Fruit fly (Drosophila melanogaster): ENCODE results near the gene Uros1.
A peak's percentile ranks its signal among the peaks of the same experiment; 100 is the strongest.

Uros1 gene

DNA sequence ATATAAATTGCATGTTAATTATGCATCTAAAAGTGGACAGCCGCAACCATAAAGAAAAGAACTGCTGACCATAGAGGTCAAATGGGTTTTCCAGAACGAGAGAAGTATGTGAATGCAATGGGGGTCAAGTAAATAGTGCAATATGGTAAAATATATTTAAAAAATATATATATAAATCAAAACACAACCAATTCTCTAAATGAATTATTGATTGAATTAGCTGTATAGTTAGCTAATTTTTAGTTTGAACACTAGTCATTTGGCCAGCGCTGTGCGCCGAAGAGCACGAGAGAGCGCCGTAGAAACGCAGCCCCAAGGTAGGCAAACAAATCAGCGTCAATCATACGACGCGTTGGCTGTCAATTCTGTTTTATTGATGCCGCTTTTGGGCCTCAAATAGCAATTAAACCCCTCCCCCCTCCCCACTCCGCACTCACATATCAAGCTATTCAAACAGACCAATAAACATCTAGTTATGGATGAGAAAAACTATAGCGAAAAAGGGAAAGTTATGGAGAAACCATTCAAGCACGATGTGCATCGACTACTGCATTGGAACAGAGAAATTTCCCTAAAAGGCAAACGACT lies 21.0 kb downstream of the Uros1 start (continued):
- TF ChIP-seq CG11696 (GFP tag; IDR thresholded peaks at IDR 0.05) (peak; percentile 97), rib (GFP tag; IDR thresholded peaks at IDR 0.05) (peak; percentile 77), Hr39 (optimal IDR thresholded peaks at IDR 0.05) (no peak), D (optimal IDR thresholded peaks at IDR 0.05) (no peak), D (GFP tag; optimal IDR thresholded peaks at IDR 0.05) (peak; percentile 82), ranshi (GFP tag; IDR thresholded peaks at IDR 0.05) (peak; percentile 90), stc (GFP tag; IDR thresholded peaks at IDR 0.05) (peak; percentile 89), CG12659 (GFP tag; optimal IDR thresholded peaks at IDR 0.05) (peak; percentile 82), ttk (GFP tag; IDR thresholded peaks at IDR 0.05) (peak; percentile 81), CG5245 (GFP tag; optimal IDR thresholded peaks at IDR 0.05) (peak; percentile 53), CG14441 (GFP tag; IDR thresholded peaks at IDR 0.05) (peak; percentile 85), CG8089 (GFP tag; optimal IDR thresholded peaks at IDR 0.05) (no peak), CG6272 (GFP tag; IDR thresholded peaks at IDR 0.05) (peak; percentile 62), CG11085 (GFP tag; IDR thresholded peaks at IDR 0.05) (peak; percentile 65), NC2α (GFP tag; optimal IDR thresholded peaks at IDR 0.05) (no peak), twi (tag; optimal IDR thresholded peaks at IDR 0.05) (peak; percentile 56), E2f1 (GFP tag; IDR thresholded peaks at IDR 0.05) (peak; percentile 86), Bgb (GFP tag; IDR thresholded peaks at IDR 0.05; ENCODE audit: partially characterized antibody) (no peak), onecut (GFP tag; IDR thresholded peaks at IDR 0.05) (peak; percentile 80), Sry-β (GFP tag; optimal IDR thresholded peaks at IDR 0.05) (no peak), zfh1 (GFP tag; IDR thresholded peaks at IDR 0.05) (peak; percentile 90), otp (GFP tag; IDR thresholded peaks at IDR 0.05) (peak; percentile 90), Hsf (GFP tag; optimal IDR thresholded peaks at IDR 0.05) (peak; percentile 17), tna (GFP tag; IDR thresholded peaks at IDR 0.05; ENCODE audit: partially characterized antibody) (no peak), CG3163 (GFP tag; optimal IDR thresholded peaks at IDR 0.05) (no peak), CG8388 (GFP tag; optimal IDR thresholded peaks at IDR 0.05) (peak; percentile 84), ham (GFP tag; IDR thresholded peaks at IDR 0.05) (peak; percentile 36; the same call in 1 of the 2 replicates), CG1233 (GFP tag; optimal IDR thresholded peaks at IDR 0.05) (peak; percentile 67), lmd (GFP tag; IDR thresholded peaks at IDR 0.05) (peak; percentile 88), B-H2 (GFP tag; optimal IDR thresholded peaks at IDR 0.05) (peak; percentile 39), trh (GFP tag; optimal IDR thresholded peaks at IDR 0.05) (no peak), Pdp1 (GFP tag; optimal IDR thresholded peaks at IDR 0.05) (peak; percentile 4 to 14), chm (GFP tag; IDR thresholded peaks at IDR 0.05) (peak; percentile 80; the same call in 1 of the 2 replicates), abd-A (tag; optimal IDR thresholded peaks at IDR 0.05) (peak; percentile 35), her (GFP tag; optimal IDR thresholded peaks at IDR 0.05) (no peak), Meics (GFP tag; optimal IDR thresholded peaks at IDR 0.05) (peak; percentile 78), CG12071 (GFP tag; optimal IDR thresholded peaks at IDR 0.05) (peak; percentile 72), CG13424 (tag; optimal IDR thresholded peaks at IDR 0.05) (peak; percentile 84), CG18619 (GFP tag; optimal IDR thresholded peaks at IDR 0.05) (peak; percentile 78), bowl (GFP tag; IDR thresholded peaks at IDR 0.05) (peak; percentile 84), CG3065 (GFP tag; optimal IDR thresholded peaks at IDR 0.05) (no peak), Optix (GFP tag; IDR thresholded peaks at IDR 0.05) (peak; percentile 87), CG8944 (GFP tag; optimal IDR thresholded peaks at IDR 0.05) (no peak), CG3726 (GFP tag; IDR thresholded peaks at IDR 0.05) (peak; percentile 81), CG15601 (tag; optimal IDR thresholded peaks at IDR 0.05) (peak; percentile 71), CG14965 (GFP tag; optimal IDR thresholded peaks at IDR 0.05; ENCODE audit: borderline replicate concordance) (no peak), CG4282 (GFP tag; optimal IDR thresholded peaks at IDR 0.05) (no peak), CG18476 (GFP tag; optimal IDR thresholded peaks at IDR 0.05) (peak; percentile 20), fd96Cb (tag; optimal IDR thresholded peaks at IDR 0.05) (peak; percentile 83), pfk (GFP tag; optimal IDR thresholded peaks at IDR 0.05) (no peak), ssp (GFP tag; IDR thresholded peaks at IDR 0.05) (peak; percentile 58), yki (optimal IDR thresholded peaks at IDR 0.05) (no peak)

Measured in whole organism, embryonic.